Worm (Caenorhabditis elegans): ENCODE measurements around the gene F21C10.4.

DNA sequence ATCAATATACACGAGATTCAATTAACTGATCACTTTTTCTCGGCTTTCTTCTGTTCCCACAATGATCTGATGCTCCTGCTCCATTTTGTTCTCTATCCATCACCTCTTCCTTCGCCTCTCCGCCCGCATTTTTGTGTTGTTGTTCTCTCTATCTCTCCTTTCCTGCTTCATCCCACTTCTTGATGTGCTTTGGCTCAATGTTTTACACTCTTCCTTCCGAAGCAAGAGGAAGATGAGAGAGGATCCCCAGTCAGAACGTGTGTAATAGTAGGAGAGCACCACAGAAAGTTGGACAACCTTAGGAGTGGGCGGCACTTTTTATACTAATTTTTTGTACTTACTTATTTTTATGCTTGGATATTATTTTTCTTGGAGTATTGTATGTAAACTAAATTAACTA, 14.5 kb upstream of the F21C10.4 start:
- TF ChIP-seq unc-62 (GFP tag; optimal IDR thresholded peaks at IDR 0.05) (no peak), nhr-11 (tag; optimal IDR thresholded peaks at IDR 0.05) (no peak), skn-1 (tag; optimal IDR thresholded peaks at IDR 0.05) (no peak), lin-11 (tag; optimal IDR thresholded peaks at IDR 0.05) (no peak), unc-39 (tag; optimal IDR thresholded peaks at IDR 0.05) (no peak), nhr-12 (tag; optimal IDR thresholded peaks at IDR 0.05) (no peak)
